Worm (Caenorhabditis elegans): ENCODE data around the gene Y57E12AL.1.

Y57E12AL.1 gene

DNA sequence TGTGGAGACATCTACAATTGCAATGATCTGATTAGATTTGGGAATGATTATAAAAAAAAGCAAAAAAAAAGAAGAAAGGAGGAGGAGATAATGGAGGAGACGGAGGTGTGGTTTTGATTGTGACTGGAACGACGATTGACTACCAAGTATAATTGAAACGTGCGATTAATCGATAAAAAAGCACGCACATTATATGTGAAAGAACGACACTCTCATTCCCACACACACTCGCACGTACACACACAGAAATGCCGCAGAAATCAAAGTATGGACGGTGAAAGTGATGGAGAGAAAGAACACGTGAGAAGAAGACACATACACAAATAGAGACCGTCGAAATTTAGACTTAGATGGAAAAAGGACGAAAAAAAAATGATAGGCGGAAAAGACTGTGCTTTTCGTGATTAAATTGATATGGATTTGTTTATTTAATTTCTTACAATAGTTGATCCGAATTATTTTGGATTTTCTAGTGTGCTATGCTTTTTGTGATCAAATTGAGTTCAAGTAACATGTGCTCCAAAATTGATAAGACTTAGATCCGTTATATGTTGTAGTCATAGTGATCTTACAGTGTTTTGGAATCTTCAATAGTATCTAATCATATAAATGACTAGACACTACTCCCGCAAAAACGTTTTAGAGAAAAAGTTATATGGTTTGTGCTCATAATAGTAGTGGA, 33.5 kb downstream of the Y57E12AL.1 start, which contains the start of gene nhr-135 (continued):
- TF ChIP-seq C16A3.4 (tag; optimal IDR thresholded peaks at IDR 0.05) (peak; percentile 6), irx-1 (tag; optimal IDR thresholded peaks at IDR 0.05) (no peak), vab-15 (tag; optimal IDR thresholded peaks at IDR 0.05) (no peak), ceh-90 (tag; optimal IDR thresholded peaks at IDR 0.05) (no peak), nhr-77 (tag; optimal IDR thresholded peaks at IDR 0.05) (peak; percentile 43)

DNA sequence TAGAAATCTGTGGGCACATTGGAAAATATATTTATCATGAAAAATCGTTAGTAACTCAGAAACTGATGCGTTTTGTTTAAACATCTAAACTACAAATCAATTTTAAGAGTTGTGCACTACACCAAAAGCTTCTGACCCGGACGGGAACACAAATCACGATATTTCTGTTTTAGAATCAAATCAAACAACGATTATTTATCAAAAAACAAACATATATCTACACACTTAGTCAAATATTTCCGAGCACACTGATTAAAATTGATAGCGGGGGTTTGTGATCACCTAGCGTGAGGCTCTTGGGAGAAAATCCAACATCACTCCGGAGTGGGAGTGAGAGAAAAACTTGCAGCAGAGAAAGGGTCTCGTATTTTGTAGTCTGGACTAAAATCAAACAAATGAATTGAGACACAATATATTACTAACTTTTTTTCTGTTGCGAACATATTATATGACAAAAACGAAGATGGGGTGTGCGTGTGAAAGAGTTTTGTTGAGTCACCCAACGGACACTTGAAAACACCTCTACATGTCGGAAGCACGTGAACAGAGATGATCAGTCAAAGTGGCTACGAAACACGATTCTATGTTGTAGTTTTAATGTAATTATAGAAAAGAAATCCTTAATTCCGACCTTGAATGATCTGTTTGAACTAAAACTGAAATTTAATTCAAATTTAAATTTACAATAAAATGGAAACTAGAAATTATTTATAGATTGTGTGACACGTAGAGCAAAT, 35.1 kb downstream of the Y57E12AL.1 start:
- no peak for TF ChIP-seq lin-39 (tag; optimal IDR thresholded peaks at IDR 0.05)
- peak; percentile 19 for TF ChIP-seq nhr-71 (tag; optimal IDR thresholded peaks at IDR 0.05)
- TF ChIP-seq dsc-1 (tag; optimal IDR thresholded peaks at IDR 0.05) = peak; percentile 14
- TF ChIP-seq egl-27 (tag; optimal IDR thresholded peaks at IDR 0.05) = no peak
- peak; percentile 15 for TF ChIP-seq lin-14 (GFP tag; optimal IDR thresholded peaks at IDR 0.05)
- peak; percentile 71 for TF ChIP-seq nhr-85 (tag)
- peak; percentile 51 for TF ChIP-seq nhr-20 (tag; optimal IDR thresholded peaks at IDR 0.05)
- TF ChIP-seq elt-2 (tag; optimal IDR thresholded peaks at IDR 0.05) = peak; percentile 67
- TF ChIP-seq xbp-1 (tag; optimal IDR thresholded peaks at IDR 0.05) = no peak

DNA sequence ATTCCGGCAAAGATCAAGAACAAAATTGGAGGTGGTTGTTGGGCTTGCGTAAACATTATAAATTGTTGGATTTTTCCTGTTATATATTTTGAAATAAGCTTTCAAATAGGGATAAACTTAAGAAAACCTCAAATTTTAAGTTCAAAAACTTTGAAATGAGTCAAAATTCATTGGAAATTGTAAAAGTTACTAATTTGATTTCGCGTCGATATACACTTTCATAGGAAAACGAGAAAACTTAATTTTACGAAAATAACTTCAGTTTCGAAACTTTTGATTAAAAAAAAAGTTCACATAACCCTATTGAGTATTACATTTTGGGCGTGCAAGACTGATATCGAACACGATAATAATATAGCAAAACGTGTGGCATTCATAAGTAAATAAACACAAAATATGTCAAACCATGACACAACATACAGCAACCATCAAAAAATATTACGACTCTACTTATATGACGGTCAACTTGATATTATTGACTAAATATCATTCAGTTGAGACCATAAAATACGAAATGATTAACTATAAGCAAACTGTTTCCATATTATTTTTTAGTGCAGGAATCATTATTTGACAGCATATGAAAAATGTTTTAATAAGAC, 35.9 kb downstream of the Y57E12AL.1 start:
- TF ChIP-seq efl-1 (optimal IDR thresholded peaks at IDR 0.05) (no peak), efl-1 (GFP tag; optimal IDR thresholded peaks at IDR 0.05 in 1 of 2) (peak in 1 of 2 experiments; percentile 91), lin-15B (tag; optimal IDR thresholded peaks at IDR 0.05) (no peak)

DNA sequence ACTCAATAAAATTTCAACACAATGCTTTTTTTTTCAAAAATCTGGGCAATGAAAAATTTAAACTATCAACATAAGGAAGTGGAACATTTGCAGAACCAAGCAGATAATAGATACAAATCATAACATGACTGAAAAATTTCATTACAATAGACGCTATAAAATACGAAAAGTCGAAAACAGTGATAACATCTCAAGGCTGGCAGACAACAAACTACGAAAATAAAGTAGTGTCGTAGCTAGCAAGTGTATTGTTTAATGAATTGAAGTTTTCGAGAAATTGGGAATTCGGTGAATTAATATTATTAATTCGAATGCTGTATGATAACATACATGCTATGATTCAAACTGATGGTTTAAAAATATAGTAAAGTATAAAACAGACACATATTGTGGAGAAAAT, 36.5 kb downstream of the Y57E12AL.1 start:
- no peak for TF ChIP-seq mef-2 (tag; optimal IDR thresholded peaks at IDR 0.05)
- no peak for TF ChIP-seq jun-1 (tag; optimal IDR thresholded peaks at IDR 0.05)
- TF ChIP-seq lin-15B (tag; optimal IDR thresholded peaks at IDR 0.05) = no peak
- TF ChIP-seq efl-1 (optimal IDR thresholded peaks at IDR 0.05) = no peak
- peak in 1 of 2 experiments; percentile 6 for TF ChIP-seq efl-1 (GFP tag; optimal IDR thresholded peaks at IDR 0.05 in 1 of 2)

DNA sequence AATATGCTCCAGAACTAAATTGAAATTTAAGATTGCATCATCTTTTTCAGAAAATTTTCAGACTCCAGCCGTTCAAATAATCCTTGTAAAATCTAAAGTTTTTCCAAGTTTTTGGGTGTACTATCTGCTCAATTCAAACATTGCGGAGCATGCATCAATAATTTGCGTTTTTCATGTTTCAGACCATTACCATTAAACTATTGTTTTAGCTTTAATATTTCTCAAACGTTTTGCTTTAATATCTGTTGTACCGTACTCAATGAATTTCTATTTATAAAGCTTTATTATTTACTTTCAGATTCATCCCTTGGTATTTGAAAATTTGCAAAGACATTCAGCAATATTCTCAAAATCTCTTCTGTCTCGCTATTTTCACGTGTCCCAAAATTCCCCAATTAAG, 42.9 kb downstream of the Y57E12AL.1 start, which contains the start of gene odr-2:
odr-2 (plus strand) TSS at position 301 of the 400 bp plus-strand sequence.
- no peak for TF ChIP-seq nhr-71 (tag; optimal IDR thresholded peaks at IDR 0.05)
- no peak for TF ChIP-seq alr-1 (tag; optimal IDR thresholded peaks at IDR 0.05; ENCODE audit: borderline replicate concordance)
- no peak for TF ChIP-seq lin-35 (GFP tag; optimal IDR thresholded peaks at IDR 0.05)
- TF ChIP-seq hlh-17 (GFP tag; optimal IDR thresholded peaks at IDR 0.05; ENCODE audit: borderline replicate concordance) = no peak
- TF ChIP-seq skn-1 (tag; optimal IDR thresholded peaks at IDR 0.05) = no peak
- no peak for TF ChIP-seq ets-5 (GFP tag; IDR thresholded peaks at IDR 0.05)
- TF ChIP-seq dpl-1 (GFP tag; optimal IDR thresholded peaks at IDR 0.05) = no peak
- TF ChIP-seq nhr-76 (tag; optimal IDR thresholded peaks at IDR 0.05) = no peak
- no peak for TF ChIP-seq sptf-1 (tag; optimal IDR thresholded peaks at IDR 0.05)
- no peak for TF ChIP-seq nhr-11 (tag; optimal IDR thresholded peaks at IDR 0.05)
- no peak for TF ChIP-seq unc-62 (GFP tag; optimal IDR thresholded peaks at IDR 0.05)
- no peak for TF ChIP-seq nhr-84 (tag; optimal IDR thresholded peaks at IDR 0.05)
- TF ChIP-seq ztf-11 (tag; optimal IDR thresholded peaks at IDR 0.05) = no peak
